Worm (Caenorhabditis elegans): Measurements from ENCODE around the gene ccr-4.

DNA sequence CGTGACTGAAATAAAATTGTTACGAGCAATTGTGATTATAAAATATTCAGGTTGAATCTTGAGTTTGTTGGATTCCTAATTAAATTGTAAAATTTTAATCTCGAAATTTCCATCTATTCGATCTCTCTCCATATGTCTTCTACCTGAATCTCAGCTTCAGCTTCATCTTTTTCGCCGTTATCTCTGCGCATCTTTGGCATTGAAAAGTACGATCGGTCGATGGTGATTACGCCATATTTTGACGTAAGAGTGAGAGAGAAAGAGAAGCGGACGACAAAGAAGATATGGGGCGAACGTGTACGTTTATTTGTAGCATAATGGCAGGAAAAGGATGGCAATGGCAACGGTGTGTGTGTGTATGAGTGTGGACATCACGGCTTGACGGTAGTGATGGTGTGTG is 5.2 kb downstream of the ccr-4 start:
- TF ChIP-seq elt-3 (tag; optimal IDR thresholded peaks at IDR 0.05), result no peak
- TF ChIP-seq pha-4 (tag; optimal IDR thresholded peaks at IDR 0.05), result no peak
- no peak for TF ChIP-seq tbx-2 (tag; optimal IDR thresholded peaks at IDR 0.05)
- no peak for TF ChIP-seq ceh-16 (tag; optimal IDR thresholded peaks at IDR 0.05)
- no peak for TF ChIP-seq fkh-10 (GFP tag; optimal IDR thresholded peaks at IDR 0.05)
- TF ChIP-seq sea-2 (GFP tag; optimal IDR thresholded peaks at IDR 0.05), result no peak
- no peak for TF ChIP-seq fos-1 (tag; optimal IDR thresholded peaks at IDR 0.05)
- no peak for TF ChIP-seq ama-1 (optimal IDR thresholded peaks at IDR 0.05)
- TF ChIP-seq unc-62 (GFP tag; optimal IDR thresholded peaks at IDR 0.05), result no peak
- no peak for TF ChIP-seq nhr-11 (tag; optimal IDR thresholded peaks at IDR 0.05)
- TF ChIP-seq daf-12 (tag; optimal IDR thresholded peaks at IDR 0.05), result no peak
